Worm (Caenorhabditis elegans): Measurements from ENCODE around the gene D1053.3.

DNA sequence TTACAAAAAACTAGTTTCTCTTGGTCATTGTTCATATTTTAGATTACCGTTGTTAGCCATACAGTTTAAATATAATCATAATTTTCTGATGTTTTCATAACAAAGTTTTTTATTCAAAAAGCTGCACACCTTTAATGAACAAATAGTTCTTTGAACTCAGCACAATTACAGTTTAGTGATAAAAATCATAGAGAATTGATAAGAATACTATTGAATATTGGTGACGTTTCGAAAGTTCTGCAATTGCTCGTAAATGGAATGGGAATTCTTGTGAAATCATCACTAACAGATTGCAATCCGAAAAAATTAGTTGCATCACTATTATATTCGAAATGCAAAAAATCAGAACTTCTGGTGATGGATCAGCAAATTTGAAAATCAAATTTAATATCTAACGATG lies 2.8 kb downstream of the D1053.3 start:
- TF ChIP-seq W03F9.2 (tag; optimal IDR thresholded peaks at IDR 0.05) (no peak), him-1 (tag; optimal IDR thresholded peaks at IDR 0.05) (no peak)
